Fruit fly (Drosophila melanogaster): ENCODE measurements around the gene aay.

aay gene

DNA sequence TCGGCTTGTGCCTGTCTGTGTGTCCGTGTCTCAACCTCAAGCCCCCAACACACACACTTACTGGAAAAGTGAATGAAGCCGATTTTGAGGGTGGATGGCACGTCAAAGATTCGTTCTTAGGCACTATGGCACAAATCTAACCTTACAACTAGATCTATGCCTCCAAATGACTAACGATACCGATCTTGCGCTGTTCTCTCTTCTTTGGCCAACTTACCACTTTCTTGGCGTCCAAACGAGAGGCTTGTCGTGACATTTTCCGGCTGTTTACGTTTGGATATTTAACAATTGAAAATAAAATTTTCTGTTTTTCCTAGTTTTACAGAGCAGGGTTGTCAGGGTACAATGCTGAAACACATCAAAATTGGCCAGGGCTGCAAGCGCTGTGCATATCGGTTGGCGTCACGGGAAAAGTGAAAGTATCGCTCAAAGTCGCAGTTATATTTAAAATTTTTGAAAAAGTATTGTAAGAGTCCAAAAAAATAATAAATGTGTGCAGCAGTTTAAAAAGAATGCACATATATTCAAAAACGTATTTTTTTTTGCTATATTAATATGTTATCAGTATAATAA lies 18.9 kb downstream of the aay start, which contains the start of the genes Bet3 and Nf-YA (continued):
- TF ChIP-seq ab (GFP tag; optimal IDR thresholded peaks at IDR 0.05) (no peak), Hr3 (GFP tag; optimal IDR thresholded peaks at IDR 0.05) (peak; percentile 50), ssp (GFP tag; IDR thresholded peaks at IDR 0.05) (peak; percentile 74), CG8089 (GFP tag; optimal IDR thresholded peaks at IDR 0.05) (peak; percentile 3), hb (GFP tag; IDR thresholded peaks at IDR 0.05; ENCODE audit: partially characterized antibody) (peak; percentile 84), Ets97D (GFP tag; optimal IDR thresholded peaks at IDR 0.05) (peak; percentile 55), Dll (GFP tag; IDR thresholded peaks at IDR 0.05; ENCODE audit: partially characterized antibody) (peak; percentile 90), da (GFP tag; optimal IDR thresholded peaks at IDR 0.05) (peak; percentile 0), CG9215 (GFP tag; IDR thresholded peaks at IDR 0.05) (peak; percentile 38; the same call in 1 of the 2 replicates), pnt (GFP tag; optimal IDR thresholded peaks at IDR 0.05) (peak; percentile 49), CG32767 (GFP tag; IDR thresholded peaks at IDR 0.05) (no peak), CG11247 (GFP tag; IDR thresholded peaks at IDR 0.05) (peak; percentile 61), CG9727 (GFP tag; optimal IDR thresholded peaks at IDR 0.05) (peak; percentile 41), chn (GFP tag; optimal IDR thresholded peaks at IDR 0.05) (peak; percentile 66), C15 (GFP tag; IDR thresholded peaks at IDR 0.05) (no peak), Dad (GFP tag; optimal IDR thresholded peaks at IDR 0.05) (peak; percentile 62), sc (optimal IDR thresholded peaks at IDR 0.05) (no peak), sc (GFP tag; optimal IDR thresholded peaks at IDR 0.05) (no peak), Sox102F (GFP tag; optimal IDR thresholded peaks at IDR 0.05) (peak; percentile 4), CG12659 (GFP tag; optimal IDR thresholded peaks at IDR 0.05) (peak; percentile 65), CG17612 (GFP tag; IDR thresholded peaks at IDR 0.05) (peak; percentile 43), tx (GFP tag; optimal IDR thresholded peaks at IDR 0.05) (peak; percentile 26), maf-S (GFP tag; optimal IDR thresholded peaks at IDR 0.05) (no peak), CG9932 (GFP tag; IDR thresholded peaks at IDR 0.05) (peak; percentile 86), Tbp (GFP tag; optimal IDR thresholded peaks at IDR 0.05) (no peak), mam (GFP tag; optimal IDR thresholded peaks at IDR 0.05) (peak; percentile 90), shn (GFP tag; optimal IDR thresholded peaks at IDR 0.05) (peak; percentile 29), nerfin-1 (tag; optimal IDR thresholded peaks at IDR 0.05) (peak; percentile 35), CG3407 (GFP tag; optimal IDR thresholded peaks at IDR 0.05) (no peak), lola (GFP tag; optimal IDR thresholded peaks at IDR 0.05) (peak in 1 of 3 experiments; percentile 9), zen (tag; optimal IDR thresholded peaks at IDR 0.05) (peak; percentile 31), psq (GFP tag; optimal IDR thresholded peaks at IDR 0.05) (no peak), CG2712 (tag; optimal IDR thresholded peaks at IDR 0.05) (peak; percentile 65), Rfx (GFP tag; IDR thresholded peaks at IDR 0.05) (peak; percentile 76), CG32532 (GFP tag; IDR thresholded peaks at IDR 0.05) (peak; percentile 72), CG2678 (tag; optimal IDR thresholded peaks at IDR 0.05) (peak; percentile 44), gt (GFP tag; IDR thresholded peaks at IDR 0.05) (no peak), zfh2 (GFP tag; optimal IDR thresholded peaks at IDR 0.05) (peak; percentile 51), CG12219 (GFP tag; optimal IDR thresholded peaks at IDR 0.05) (no peak), Hmr (GFP tag; optimal IDR thresholded peaks at IDR 0.05) (peak; percentile 42), CG11085 (GFP tag; IDR thresholded peaks at IDR 0.05) (peak; percentile 57; the same call in 1 of the 2 replicates), ewg (GFP tag; optimal IDR thresholded peaks at IDR 0.05) (peak; percentile 16), CG31441 (GFP tag; IDR thresholded peaks at IDR 0.05) (peak; percentile 74), bigmax (GFP tag; optimal IDR thresholded peaks at IDR 0.05) (peak; percentile 89), Ada2b (GFP tag; IDR thresholded peaks at IDR 0.05) (peak; percentile 47; the same call in 1 of the 2 replicates), HLHmδ (GFP tag; optimal IDR thresholded peaks at IDR 0.05) (no peak), sr (GFP tag; IDR thresholded peaks at IDR 0.05) (no peak), CG17328 (GFP tag; IDR thresholded peaks at IDR 0.05) (peak; percentile 31; the same call in 1 of the 2 replicates), vvl (GFP tag; IDR thresholded peaks at IDR 0.05) (peak; percentile 68; the same call in 1 of the 2 replicates), crol (GFP tag; IDR thresholded peaks at IDR 0.05) (no peak), CG9876 (GFP tag; optimal IDR thresholded peaks at IDR 0.05) (peak; percentile 8)

Data from whole organism, embryonic.